Worm (Caenorhabditis elegans): Measurements from ENCODE around the gene spe-45.

DNA sequence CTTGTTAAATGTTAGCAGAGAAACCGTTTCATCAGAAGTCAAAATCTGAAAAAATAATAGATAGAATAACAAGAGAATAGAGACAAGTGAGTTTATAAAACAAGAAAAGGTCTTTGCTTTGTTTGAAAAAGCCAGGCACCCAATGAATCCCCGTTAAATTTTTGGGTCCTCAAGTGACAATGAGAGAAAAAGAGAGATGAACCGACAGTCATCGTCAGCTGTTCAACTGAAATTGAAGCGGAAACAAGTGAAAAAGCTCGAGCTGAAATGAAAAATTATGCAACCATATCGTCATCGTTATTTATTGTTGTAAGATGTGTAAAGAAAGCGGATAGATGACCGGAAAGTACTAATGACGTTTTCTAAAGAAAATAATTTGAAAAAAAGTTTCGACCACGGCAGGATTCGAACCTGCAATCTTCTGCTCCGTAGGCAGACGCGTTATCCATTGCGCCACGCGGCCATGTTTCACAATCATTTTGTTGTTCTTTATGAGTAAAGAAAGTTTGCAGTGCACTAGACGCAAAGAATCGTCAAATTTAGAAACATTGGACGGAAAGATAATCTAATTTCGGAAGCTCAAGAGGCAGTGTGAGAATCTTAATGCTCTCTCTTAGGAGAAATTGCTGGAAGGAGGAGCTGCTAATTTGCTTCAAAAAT is 27.8 kb upstream of the spe-45 start, which contains the start of gene F08G5.3:
- TF ChIP-seq dao-5 (tag; optimal IDR thresholded peaks at IDR 0.05) (peak; percentile 36), him-1 (tag; optimal IDR thresholded peaks at IDR 0.05) (peak; percentile 52)

All from whole organism, L4/young adult.